Worm (Caenorhabditis elegans): ENCODE measurements around the gene cisd-1.

ce11 chrII:11453639-11454038 lies 15.8 kb downstream of the cisd-1 start:
- TF ChIP-seq nhr-237 (tag; optimal IDR thresholded peaks at IDR 0.05) (no peak), unc-62 (GFP tag; optimal IDR thresholded peaks at IDR 0.05) (no peak)
